Fruit fly (Drosophila melanogaster): ENCODE measurements around the gene Sld5.

The Sld5 gene

dm6 chr3R:26099238-26099637, 42.9 kb upstream of the Sld5 start:
- TF ChIP-seq Crg-1 (GFP tag; optimal IDR thresholded peaks at IDR 0.05) (no peak), Clk (GFP tag; optimal IDR thresholded peaks at IDR 0.05) (no peak), pad (GFP tag; optimal IDR thresholded peaks at IDR 0.05) (no peak), ovo (GFP tag; optimal IDR thresholded peaks at IDR 0.05) (no peak), kay (GFP tag; ENCODE audit: borderline replicate concordance) (peak; percentile 54), CG14711 (tag; optimal IDR thresholded peaks at IDR 0.05) (peak; percentile 67), bab1 (GFP tag; optimal IDR thresholded peaks at IDR 0.05) (peak; percentile 18), Mnt (GFP tag; optimal IDR thresholded peaks at IDR 0.05) (no peak), CG1620 (GFP tag; optimal IDR thresholded peaks at IDR 0.05) (no peak), tj (GFP tag; optimal IDR thresholded peaks at IDR 0.05) (peak; percentile 47), CG33017 (tag; optimal IDR thresholded peaks at IDR 0.05) (no peak)

- TF ChIP-seq bab1 (GFP tag; optimal IDR thresholded peaks at IDR 0.05) (no peak), CG7045 (GFP tag; optimal IDR thresholded peaks at IDR 0.05) (no peak), toe (GFP tag; optimal IDR thresholded peaks at IDR 0.05) (no peak), CG12768 (GFP tag; optimal IDR thresholded peaks at IDR 0.05) (no peak), Mnt (GFP tag; optimal IDR thresholded peaks at IDR 0.05) (no peak), Crg-1 (GFP tag; optimal IDR thresholded peaks at IDR 0.05) (no peak), CG33017 (tag; optimal IDR thresholded peaks at IDR 0.05) (peak; percentile 23), Clk (GFP tag; optimal IDR thresholded peaks at IDR 0.05) (no peak), pad (GFP tag; optimal IDR thresholded peaks at IDR 0.05) (no peak), CG1620 (GFP tag; optimal IDR thresholded peaks at IDR 0.05) (no peak), kay (GFP tag; ENCODE audit: borderline replicate concordance) (peak; percentile 18), tj (GFP tag; optimal IDR thresholded peaks at IDR 0.05) (no peak), CG11617 (GFP tag; optimal IDR thresholded peaks at IDR 0.05) (peak; percentile 1), Hr96 (GFP tag; optimal IDR thresholded peaks at IDR 0.05) (no peak), CG14711 (tag; optimal IDR thresholded peaks at IDR 0.05) (no peak), cnc (optimal IDR thresholded peaks at IDR 0.05) (no peak), CG5204 (GFP tag; optimal IDR thresholded peaks at IDR 0.05) (no peak), CG7101 (tag; optimal IDR thresholded peaks at IDR 0.05) (peak; percentile 6), cic (GFP tag; optimal IDR thresholded peaks at IDR 0.05) (no peak), ovo (GFP tag; optimal IDR thresholded peaks at IDR 0.05) (no peak)
Measured at dm6 chr3R:26098502-26099210, 42.3 kb upstream of the Sld5 start, which contains the start of gene dysf. dysf (minus strand) TSS chr3R:26098711.

dm6 chr3R:26096192-26096591, 39.8 kb upstream of the Sld5 start:
- TF ChIP-seq CG7045 (GFP tag; optimal IDR thresholded peaks at IDR 0.05) (no peak), kay (GFP tag; ENCODE audit: borderline replicate concordance) (no peak), Mnt (GFP tag; optimal IDR thresholded peaks at IDR 0.05) (no peak), Crg-1 (GFP tag; optimal IDR thresholded peaks at IDR 0.05) (no peak), CG11617 (GFP tag; optimal IDR thresholded peaks at IDR 0.05) (no peak), toe (GFP tag; optimal IDR thresholded peaks at IDR 0.05) (no peak)

dm6 chr3R:26095551-26095950, 39.2 kb upstream of the Sld5 start:
- TF ChIP-seq tj (GFP tag; optimal IDR thresholded peaks at IDR 0.05), result no peak
- no peak for TF ChIP-seq cnc (optimal IDR thresholded peaks at IDR 0.05)
- TF ChIP-seq Hr96 (GFP tag; optimal IDR thresholded peaks at IDR 0.05), result no peak
- TF ChIP-seq kay (GFP tag; ENCODE audit: borderline replicate concordance), result no peak
- no peak for TF ChIP-seq cic (GFP tag; optimal IDR thresholded peaks at IDR 0.05)
- no peak for TF ChIP-seq CG7045 (GFP tag; optimal IDR thresholded peaks at IDR 0.05)
- no peak for TF ChIP-seq CG5204 (GFP tag; optimal IDR thresholded peaks at IDR 0.05)
- no peak for TF ChIP-seq Crg-1 (GFP tag; optimal IDR thresholded peaks at IDR 0.05)
- TF ChIP-seq CG33017 (tag; optimal IDR thresholded peaks at IDR 0.05), result no peak
- no peak for TF ChIP-seq pad (GFP tag; optimal IDR thresholded peaks at IDR 0.05)
- no peak for TF ChIP-seq CG1620 (GFP tag; optimal IDR thresholded peaks at IDR 0.05)

dm6 chr3R:26081380-26081991, 25.1 kb upstream of the Sld5 start:
- TF ChIP-seq Mnt (GFP tag; optimal IDR thresholded peaks at IDR 0.05) (no peak), CG1620 (GFP tag; optimal IDR thresholded peaks at IDR 0.05) (no peak), CG7045 (GFP tag; optimal IDR thresholded peaks at IDR 0.05) (no peak), toe (GFP tag; optimal IDR thresholded peaks at IDR 0.05) (no peak), pad (GFP tag; optimal IDR thresholded peaks at IDR 0.05) (no peak)

dm6 chr3R:26075252-26075651, 18.9 kb upstream of the Sld5 start:
- no peak for TF ChIP-seq Clk (GFP tag; optimal IDR thresholded peaks at IDR 0.05)
- TF ChIP-seq Mnt (GFP tag; optimal IDR thresholded peaks at IDR 0.05), result no peak
- TF ChIP-seq Hr96 (GFP tag; optimal IDR thresholded peaks at IDR 0.05), result no peak
- TF ChIP-seq CG7101 (tag; optimal IDR thresholded peaks at IDR 0.05), result no peak
- no peak for TF ChIP-seq cic (GFP tag; optimal IDR thresholded peaks at IDR 0.05)
- no peak for TF ChIP-seq CG7045 (GFP tag; optimal IDR thresholded peaks at IDR 0.05)
- no peak for TF ChIP-seq CG33017 (tag; optimal IDR thresholded peaks at IDR 0.05)
- no peak for TF ChIP-seq pad (GFP tag; optimal IDR thresholded peaks at IDR 0.05)
- TF ChIP-seq toe (GFP tag; optimal IDR thresholded peaks at IDR 0.05), result no peak
- TF ChIP-seq CG5204 (GFP tag; optimal IDR thresholded peaks at IDR 0.05), result no peak
- TF ChIP-seq kay (GFP tag; ENCODE audit: borderline replicate concordance), result no peak

Data from whole organism, adult.